Fruit fly (Drosophila melanogaster) whole organism, embryonic: ENCODE results near the gene Spn27A.
A peak's percentile ranks its signal among the peaks of the same experiment; 100 is the strongest.

Experiments used
- CG10209 ChIP-seq: fragments of 200-800 bp; sonication (Bioruptor generic); optimal IDR thresholded peaks from 3 replicates; lab custom pipeline; 2017; ENCODE audit warnings: missing biosample characterization, mild to moderate bottlenecking, missing genetic modification characterization, missing genetic modification reagents
- CG10366 ChIP-seq: fragments of 200-800 bp; sonication (Bioruptor generic); IDR thresholded peaks from 2 replicates; pipeline ENCODE4 v1.3.6; 2022; ENCODE audit warnings: missing biosample characterization, missing genetic modification characterization
- CG1233 ChIP-seq: fragments of 200-800 bp; sonication (Bioruptor generic); optimal IDR thresholded peaks from 4 replicates; lab custom pipeline; 2018; ENCODE audit warnings: missing biosample characterization, mild to moderate bottlenecking, missing genetic modification characterization
- CG12942 ChIP-seq: fragments of 200-800 bp; sonication (Bioruptor generic); optimal IDR thresholded peaks from 3 replicates; lab custom pipeline; 2016; ENCODE audit warnings: missing biosample characterization, missing genetic modification characterization
- CG13424 ChIP-seq: fragments of 200-800 bp; sonication (Bioruptor generic); optimal IDR thresholded peaks from 2 replicates; lab custom pipeline; 2019; ENCODE audit warnings: missing biosample characterization, mild to moderate bottlenecking, missing genetic modification characterization, moderate library complexity
- CG1603 ChIP-seq: fragments of 200-800 bp; sonication (Bioruptor generic); optimal IDR thresholded peaks from 2 replicates; lab custom pipeline; 2019; ENCODE audit warnings: missing biosample characterization, mild to moderate bottlenecking, missing genetic modification characterization, moderate library complexity
- CG30020 ChIP-seq: fragments of 200-800 bp; optimal IDR thresholded peaks from 2 replicates; lab custom pipeline; 2019; ENCODE audit warnings: missing biosample characterization, mild to moderate bottlenecking, missing genetic modification characterization, moderate library complexity
- CG32767 ChIP-seq: fragments of 200-800 bp; sonication (Bioruptor generic); IDR thresholded peaks from 2 replicates; pipeline ENCODE4 v1.3.6; 2022; ENCODE audit warnings: missing biosample characterization, missing genetic modification characterization
- CG34224 ChIP-seq: fragments of 200-800 bp; sonication (Bioruptor generic); IDR thresholded peaks from 3 replicates; pipeline ENCODE4 v1.3.6; 2022; ENCODE audit warnings: missing biosample characterization, missing genetic modification characterization; ENCODE audit not compliant: partially characterized antibody
- CG34376 ChIP-seq: fragments of 200-800 bp; sonication (Bioruptor generic); optimal IDR thresholded peaks from 2 replicates; lab custom pipeline; 2018; ENCODE audit warnings: missing biosample characterization, mild to moderate bottlenecking, missing genetic modification characterization
- CG4707 ChIP-seq: fragments of 200-800 bp; sonication (Bioruptor generic); optimal IDR thresholded peaks from 2 replicates; lab custom pipeline; 2018; ENCODE audit warnings: missing biosample characterization, mild to moderate bottlenecking, missing genetic modification characterization, moderate library complexity
- CG6175 ChIP-seq: fragments of 200-800 bp; sonication (Bioruptor generic); IDR thresholded peaks from 3 replicates; pipeline ENCODE4 v1.3.6; 2022; ENCODE audit warnings: missing biosample characterization, missing genetic modification characterization
- CG6254 ChIP-seq: fragments of 200-800 bp; sonication (Bioruptor generic); optimal IDR thresholded peaks from 3 replicates; lab custom pipeline; 2017; ENCODE audit warnings: mild to moderate bottlenecking, missing biosample characterization, missing genetic modification reagents, missing genetic modification characterization
- CG6654 ChIP-seq: fragments of 200-800 bp; sonication (Bioruptor generic); optimal IDR thresholded peaks from 2 replicates; lab custom pipeline; 2017; ENCODE audit warnings: missing biosample characterization, mild to moderate bottlenecking, missing genetic modification characterization
- CG7839 ChIP-seq: fragments of 200-800 bp; sonication (Bioruptor generic); optimal IDR thresholded peaks from 3 replicates; lab custom pipeline; 2018; ENCODE audit warnings: missing biosample characterization, mild to moderate bottlenecking, missing genetic modification characterization, moderate library complexity
- CG7963 ChIP-seq: fragments of 200-800 bp; sonication (Bioruptor generic); IDR thresholded peaks from 3 replicates; pipeline ENCODE4 v1.3.6; 2022; ENCODE audit warnings: missing biosample characterization, missing genetic modification characterization; ENCODE audit not compliant: partially characterized antibody
- CG8388 ChIP-seq: fragments of 200-800 bp; sonication (Bioruptor generic); optimal IDR thresholded peaks from 2 replicates; lab custom pipeline; 2019; ENCODE audit warnings: missing biosample characterization, mild to moderate bottlenecking, missing genetic modification characterization, moderate library complexity
- CHES-1-like ChIP-seq: fragments of 200-800 bp; sonication (Bioruptor generic); optimal IDR thresholded peaks from 2 replicates; lab custom pipeline; 2016; ENCODE audit warnings: missing biosample characterization, missing genetic modification characterization
- Dfd ChIP-seq, 2 experiments: fragments of >200 bp; optimal IDR thresholded peaks; 2 replicates each; lab custom pipeline; 2017; ENCODE audit warnings: missing biosample characterization in 2 of 2, missing genetic modification characterization in 2 of 2
- Dll ChIP-seq: fragments of 200-800 bp; sonication (Bioruptor generic); IDR thresholded peaks from 4 replicates; pipeline ENCODE4 v1.3.6; 2022; ENCODE audit warnings: missing biosample characterization, missing genetic modification characterization; ENCODE audit not compliant: partially characterized antibody
- Drgx ChIP-seq: fragments of 200-800 bp; sonication (Bioruptor generic); IDR thresholded peaks from 2 replicates; pipeline ENCODE4 v1.3.6; 2022; ENCODE audit warnings: missing biosample characterization, missing genetic modification characterization
- Fer3 ChIP-seq: fragments of 200-800 bp; sonication (Bioruptor generic); optimal IDR thresholded peaks from 2 replicates; lab custom pipeline; 2018; ENCODE audit warnings: missing biosample characterization, mild to moderate bottlenecking, missing genetic modification characterization, moderate library complexity
- HLH3B ChIP-seq: fragments of 200-800 bp; sonication (Bioruptor generic); IDR thresholded peaks from 2 replicates; pipeline ENCODE4 v1.3.6; 2022; ENCODE audit warnings: missing biosample characterization, missing genetic modification characterization
- HLH4C ChIP-seq: fragments of 200-800 bp; sonication (Bioruptor generic); IDR thresholded peaks from 3 replicates; pipeline ENCODE4 v1.3.6; 2022; ENCODE audit warnings: missing biosample characterization, missing genetic modification characterization; ENCODE audit not compliant: partially characterized antibody
- Mad ChIP-seq: fragments of 200-800 bp; sonication (Bioruptor generic); optimal IDR thresholded peaks from 2 replicates; lab custom pipeline; 2016; ENCODE audit warnings: missing biosample characterization, missing genetic modification characterization
- Med ChIP-seq: fragments of 200-800 bp; sonication (Bioruptor generic); peaks from one replicate; lab custom pipeline; 2016; ENCODE audit warnings: missing biosample characterization, missing genetic modification characterization, mild to moderate bottlenecking, inconsistent platforms, moderate library complexity
- PHDP ChIP-seq: fragments of 200-800 bp; sonication (Bioruptor generic); optimal IDR thresholded peaks from 3 replicates; lab custom pipeline; 2018; ENCODE audit warnings: missing biosample characterization, mild to moderate bottlenecking, missing genetic modification characterization, moderate library complexity
- Rx ChIP-seq: fragments of 200-800 bp; sonication (Bioruptor generic); IDR thresholded peaks from 2 replicates; pipeline ENCODE4 v1.3.6; 2022; ENCODE audit warnings: missing biosample characterization, missing genetic modification characterization
- Usf ChIP-seq: fragments of 200-800 bp; sonication (Bioruptor generic); optimal IDR thresholded peaks from 2 replicates; lab custom pipeline; 2017; ENCODE audit warnings: missing genotype, missing biosample characterization, missing genetic modification characterization
- ac ChIP-seq: fragments of 200-800 bp; sonication (Bioruptor generic); optimal IDR thresholded peaks from 3 replicates; lab custom pipeline; 2017; ENCODE audit warnings: missing biosample characterization, mild to moderate bottlenecking, missing genetic modification characterization
- ato ChIP-seq: fragments of 200-800 bp; sonication (Bioruptor generic); IDR thresholded peaks from 2 replicates; pipeline ENCODE4 v1.3.6; 2022; ENCODE audit warnings: missing biosample characterization, missing genetic modification characterization; ENCODE audit not compliant: partially characterized antibody
- caup ChIP-seq: fragments of 200-800 bp; sonication (Bioruptor generic); optimal IDR thresholded peaks from 3 replicates; lab custom pipeline; 2017; ENCODE audit warnings: missing biosample characterization, mild to moderate bottlenecking, missing genetic modification characterization, moderate library complexity; ENCODE audit not compliant: severe bottlenecking
- chm ChIP-seq: fragments of 200-800 bp; sonication (Bioruptor generic); IDR thresholded peaks from 2 replicates; pipeline ENCODE4 v1.3.6; 2022; ENCODE audit warnings: missing biosample characterization, missing genetic modification characterization
- dysf ChIP-seq: fragments of 200-800 bp; sonication (Bioruptor generic); IDR thresholded peaks from 3 replicates; pipeline ENCODE4 v1.3.6; 2022; ENCODE audit warnings: missing biosample characterization, missing genetic modification characterization
- fd3F ChIP-seq: fragments of 200-800 bp; sonication (Bioruptor generic); optimal IDR thresholded peaks from 2 replicates; lab custom pipeline; 2018; ENCODE audit warnings: missing biosample characterization, mild to moderate bottlenecking, missing genetic modification characterization, moderate library complexity
- gem ChIP-seq: fragments of 200-800 bp; sonication (Bioruptor generic); optimal IDR thresholded peaks from 2 replicates; lab custom pipeline; 2019; ENCODE audit warnings: missing biosample characterization, mild to moderate bottlenecking, missing genetic modification characterization, moderate library complexity
- gsb-n ChIP-seq: fragments of 200-800 bp; sonication (Bioruptor generic); optimal IDR thresholded peaks from 3 replicates; lab custom pipeline; 2018; ENCODE audit warnings: missing biosample characterization, mild to moderate bottlenecking, missing genetic modification characterization
- hbn ChIP-seq: fragments of 200-800 bp; sonication (Bioruptor generic); IDR thresholded peaks from 2 replicates; pipeline ENCODE4 v1.3.6; 2022; ENCODE audit warnings: missing biosample characterization, missing genetic modification characterization; ENCODE audit not compliant: partially characterized antibody
- lbe ChIP-seq: fragments of 200-800 bp; sonication (Bioruptor generic); optimal IDR thresholded peaks from 2 replicates; lab custom pipeline; 2016; ENCODE audit warnings: missing biosample characterization, mild to moderate bottlenecking, missing genetic modification characterization
- lov ChIP-seq, 2 experiments: fragments of 200-800 bp in 1 of 2; fragments of >200 bp in 1 of 2; sonication (Bioruptor generic) in 1 of 2; IDR thresholded peaks in 1 of 2; optimal IDR thresholded peaks in 1 of 2; 2 replicates in 1 of 2; 3 replicates in 1 of 2; pipeline versions ENCODE4 v1.3.6 to Lab custom; 2017 to 2022; ENCODE audit warnings: missing biosample characterization in 1 of 2, missing genetic modification characterization in 1 of 2
- maf-S ChIP-seq: fragments of 200-800 bp; sonication (Bioruptor generic); optimal IDR thresholded peaks from 2 replicates; lab custom pipeline; 2016; ENCODE audit warnings: missing biosample characterization, missing genetic modification characterization
- mam ChIP-seq: fragments of 200-800 bp; sonication (Bioruptor generic); optimal IDR thresholded peaks from 3 replicates; lab custom pipeline; 2016; ENCODE audit warnings: missing biosample characterization, missing genetic modification characterization
- org-1 ChIP-seq: fragments of 200-800 bp; sonication (Bioruptor generic); optimal IDR thresholded peaks from 2 replicates; lab custom pipeline; 2017; ENCODE audit warnings: missing biosample characterization, missing genetic modification characterization
- rib ChIP-seq: fragments of 200-800 bp; sonication (Bioruptor generic); IDR thresholded peaks from 2 replicates; pipeline ENCODE4 v1.3.6; 2022; ENCODE audit warnings: missing biosample characterization, missing genetic modification characterization
- sd ChIP-seq: fragments of 200-800 bp; sonication (Bioruptor generic); optimal IDR thresholded peaks from 3 replicates; lab custom pipeline; 2018; ENCODE audit warnings: missing biosample characterization, mild to moderate bottlenecking, missing genetic modification characterization, moderate library complexity
- sqz ChIP-seq: fragments of 200-800 bp; sonication (Bioruptor generic); optimal IDR thresholded peaks from 3 replicates; lab custom pipeline; 2018; ENCODE audit warnings: missing biosample characterization, mild to moderate bottlenecking, missing genetic modification characterization
- twi ChIP-seq: fragments of 200-800 bp; optimal IDR thresholded peaks from 2 replicates; lab custom pipeline; 2019; ENCODE audit warnings: missing biosample characterization, mild to moderate bottlenecking, missing genetic modification characterization, moderate library complexity
- vfl ChIP-seq: fragments of 200-800 bp; sonication (Bioruptor generic); optimal IDR thresholded peaks from 2 replicates; lab custom pipeline; 2016; ENCODE audit warnings: missing biosample characterization, missing genetic modification characterization

Gene Spn27A

DNA sequence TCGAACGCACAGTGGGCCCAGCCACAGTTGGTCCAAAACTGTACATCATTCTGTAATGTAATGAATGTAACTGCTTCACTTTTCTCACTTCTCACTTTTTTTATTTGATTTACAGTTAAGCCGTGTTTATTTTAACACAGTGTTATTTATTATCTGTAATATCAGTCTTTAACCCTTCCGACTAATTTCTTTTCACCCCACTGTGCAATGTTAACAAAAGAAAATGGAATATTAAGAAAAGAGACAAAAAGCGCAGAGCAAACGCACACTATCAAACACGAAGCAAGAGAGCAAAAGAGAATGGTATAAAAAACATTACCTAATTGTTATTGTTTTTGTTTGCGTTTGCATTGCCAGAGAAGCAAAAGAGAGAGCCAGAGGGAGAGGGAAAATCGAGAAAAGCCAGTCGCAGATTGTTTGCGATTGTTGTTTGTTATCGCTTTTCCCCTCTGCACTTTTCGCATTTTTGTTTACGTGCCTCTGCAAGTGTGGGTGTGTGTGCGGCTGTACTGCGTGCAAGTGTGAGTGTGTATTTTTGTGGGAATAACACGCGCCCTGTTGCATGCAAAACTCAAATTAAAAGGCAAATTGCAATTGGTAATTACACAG, 25.9 kb downstream of the Spn27A start (continued):
- TF ChIP-seq CHES-1-like, result peak; percentile 99
- TF ChIP-seq CG4707, result peak; percentile 100
- TF ChIP-seq gem (tag; lab: Kevin White, UChicago), result peak; percentile 99
- TF ChIP-seq sqz (GFP tag; lab: Kevin White, UChicago), result peak; percentile 99
- peak; percentile 99 for TF ChIP-seq gsb-n (tag; lab: Kevin White, UChicago)
- TF ChIP-seq CG12942 (GFP tag; lab: Kevin White, UChicago), result peak; percentile 98
- TF ChIP-seq CG1233 (GFP tag; lab: Kevin White, UChicago), result peak; percentile 98
- TF ChIP-seq CG7839 (tag; lab: Kevin White, UChicago), result peak; percentile 99
- TF ChIP-seq Rx (GFP tag; lab: Robert Waterston, UW), result peak; percentile 96
- TF ChIP-seq PHDP (tag; lab: Kevin White, UChicago), result peak; percentile 99
- peak; percentile 98 for TF ChIP-seq mam (GFP tag; lab: Kevin White, UChicago)
- TF ChIP-seq CG10366 (GFP tag; lab: Robert Waterston, UW), result peak; percentile 97
- peak; percentile 98 for TF ChIP-seq CG6254 (GFP tag; lab: Kevin White, UChicago)
- TF ChIP-seq ac (GFP tag; lab: Kevin White, UChicago), result peak; percentile 98
- peak; percentile 95 for TF ChIP-seq twi (tag; lab: Kevin White, UChicago)
- TF ChIP-seq hbn (GFP tag; lab: Robert Waterston, UW), result 0 out of 2 replicates have a peak, but pooled peaks have one; percentile 17
- peak; percentile 98 for TF ChIP-seq HLH3B (GFP tag; lab: Robert Waterston, UW)
- TF ChIP-seq CG6654 (GFP tag; lab: Kevin White, UChicago), result peak; percentile 92
- TF ChIP-seq CG6175 (GFP tag; lab: Robert Waterston, UW), result peak; percentile 90
- peak; percentile 98 for TF ChIP-seq maf-S (GFP tag; lab: Kevin White, UChicago)
- TF ChIP-seq caup (GFP tag; lab: Kevin White, UChicago), result peak; percentile 97
- peak; percentile 96 for TF ChIP-seq vfl
- TF ChIP-seq CG34376 (GFP tag; lab: Kevin White, UChicago), result peak; percentile 96
- peak; percentile 97 for TF ChIP-seq chm
- TF ChIP-seq Dfd (GFP tag; optimal IDR thresholded peaks at IDR 0.05; lab: Kevin White, UChicago), result no peak
- peak; percentile 96 for TF ChIP-seq fd3F (GFP tag; lab: Kevin White, UChicago)
- peak; percentile 98 for TF ChIP-seq CG10209 (GFP tag; lab: Kevin White, UChicago)
- TF ChIP-seq lbe (GFP tag; lab: Kevin White, UChicago), result peak; percentile 86
- TF ChIP-seq CG32767 (GFP tag; lab: Robert Waterston, UW), result peak; percentile 98
- peak; percentile 98 for TF ChIP-seq Mad (GFP tag; lab: Kevin White, UChicago)
- TF ChIP-seq CG7963 (GFP tag; lab: Robert Waterston, UW), result peak; percentile 24; the same call in 1 of the 3 replicates
- TF ChIP-seq Drgx, result peak; percentile 98
- peak; percentile 100 for TF ChIP-seq Med (GFP tag; lab: Kevin White, UChicago)
- TF ChIP-seq org-1, result peak; percentile 98
- TF ChIP-seq HLH4C, result peak; percentile 60; the same call in 2 of the 3 replicates
- TF ChIP-seq CG1603, result peak; percentile 98
- peak; percentile 98 for TF ChIP-seq dysf (GFP tag; lab: Robert Waterston, UW)
- TF ChIP-seq CG8388 (GFP tag; lab: Kevin White, UChicago), result peak; percentile 99
- 0 out of 2 replicates have a peak, but pooled peaks have one; percentile 26 for TF ChIP-seq ato (GFP tag; lab: Robert Waterston, UW)
- TF ChIP-seq sd (tag; lab: Kevin White, UChicago), result peak; percentile 95
- TF ChIP-seq Dll (GFP tag; lab: Robert Waterston, UW), result peak; percentile 37; the same call in 1 of the 4 replicates
- TF ChIP-seq Fer3 (tag; lab: Kevin White, UChicago), result peak; percentile 97
- TF ChIP-seq CG34224 (GFP tag; lab: Robert Waterston, UW), result no peak
- peak; percentile 88 for TF ChIP-seq Usf (GFP tag; lab: Kevin White, UChicago)
- TF ChIP-seq rib (GFP tag; lab: Robert Waterston, UW), result peak; percentile 93
- TF ChIP-seq lov (optimal IDR thresholded peaks at IDR 0.05; lab: Kevin White, UChicago), result no peak
- TF ChIP-seq lov (GFP tag; IDR thresholded peaks at IDR 0.05; lab: Robert Waterston, UW), result peak; percentile 95
- peak; percentile 98 for TF ChIP-seq CG13424 (tag; lab: Kevin White, UChicago)
- TF ChIP-seq CG30020, result peak; percentile 86
